Worm (Caenorhabditis elegans): ENCODE measurements around the gene grd-8.
A peak's percentile ranks its signal among the peaks of the same experiment; 100 is the strongest.

grd-8 gene

ce11 chrV:7804801-7805163 is 37.5 kb upstream of the grd-8 start, which contains the start of gene xpo-1:
xpo-1 (plus strand) TSS chrV:7805064.
- TF ChIP-seq jun-1 (tag; optimal IDR thresholded peaks at IDR 0.05) (no peak), ama-1 (optimal IDR thresholded peaks at IDR 0.05) (no peak), nhr-28 (tag; optimal IDR thresholded peaks at IDR 0.05) (no peak), nhr-12 (tag; optimal IDR thresholded peaks at IDR 0.05) (no peak), nhr-76 (tag; optimal IDR thresholded peaks at IDR 0.05) (no peak), ZK546.5 (tag; optimal IDR thresholded peaks at IDR 0.05) (no peak), pha-4 (tag; optimal IDR thresholded peaks at IDR 0.05) (no peak), unc-39 (tag; optimal IDR thresholded peaks at IDR 0.05) (no peak), elt-2 (tag; optimal IDR thresholded peaks at IDR 0.05) (no peak), fkh-10 (GFP tag; optimal IDR thresholded peaks at IDR 0.05) (no peak), unc-62 (GFP tag; optimal IDR thresholded peaks at IDR 0.05) (no peak), tbx-2 (tag; optimal IDR thresholded peaks at IDR 0.05) (no peak), ztf-4 (tag; optimal IDR thresholded peaks at IDR 0.05) (no peak), nhr-11 (tag; optimal IDR thresholded peaks at IDR 0.05) (no peak), nhr-67 (tag; optimal IDR thresholded peaks at IDR 0.05) (no peak), nhr-43 (tag; optimal IDR thresholded peaks at IDR 0.05; ENCODE audit: poor library complexity, severe bottlenecking) (no peak), sea-2 (GFP tag; optimal IDR thresholded peaks at IDR 0.05) (no peak), ceh-9 (tag; optimal IDR thresholded peaks at IDR 0.05) (no peak), snpc-4 (tag; optimal IDR thresholded peaks at IDR 0.05) (no peak)

ce11 chrV:7806629-7807028 is 35.7 kb upstream of the grd-8 start:
- TF ChIP-seq unc-62 (GFP tag; optimal IDR thresholded peaks at IDR 0.05): no peak
- peak; percentile 22 for TF ChIP-seq ama-1 (optimal IDR thresholded peaks at IDR 0.05)

- TF ChIP-seq ztf-11 (tag; optimal IDR thresholded peaks at IDR 0.05) (no peak), ceh-28 (tag; optimal IDR thresholded peaks at IDR 0.05) (no peak), fkh-2 (tag; optimal IDR thresholded peaks at IDR 0.05) (no peak), nhr-23 (tag; optimal IDR thresholded peaks at IDR 0.05) (no peak), nhr-12 (tag; optimal IDR thresholded peaks at IDR 0.05) (no peak), pqm-1 (tag; optimal IDR thresholded peaks at IDR 0.05) (no peak), daf-12 (tag; optimal IDR thresholded peaks at IDR 0.05) (no peak)
These were observed 33.9 kb upstream of the grd-8 start for ce11 chrV:7808444-7808843.

ce11 chrV:7809320-7810256 is 32.7 kb upstream of the grd-8 start, which contains the start of gene ZK742.3:
ZK742.3 (minus strand) TSS chrV:7809912.
- TF ChIP-seq aly-2 (tag; optimal IDR thresholded peaks at IDR 0.05) (no peak), mdl-1 (tag; optimal IDR thresholded peaks at IDR 0.05) (no peak), nhr-11 (tag; optimal IDR thresholded peaks at IDR 0.05) (no peak), pqm-1 (tag; optimal IDR thresholded peaks at IDR 0.05) (peak; percentile 57), elt-2 (tag; optimal IDR thresholded peaks at IDR 0.05) (peak; percentile 59), pha-4 (tag; optimal IDR thresholded peaks at IDR 0.05) (peak; percentile 31), egl-27 (tag; optimal IDR thresholded peaks at IDR 0.05) (no peak)

- TF ChIP-seq egl-5 (tag; optimal IDR thresholded peaks at IDR 0.05): no peak
- no peak for TF ChIP-seq ztf-4 (tag; optimal IDR thresholded peaks at IDR 0.05)
- TF ChIP-seq nhr-25 (tag; optimal IDR thresholded peaks at IDR 0.05): no peak
- TF ChIP-seq nhr-23 (tag; optimal IDR thresholded peaks at IDR 0.05): no peak
- TF ChIP-seq ztf-11 (tag; optimal IDR thresholded peaks at IDR 0.05): no peak
- TF ChIP-seq jun-1 (tag; optimal IDR thresholded peaks at IDR 0.05): no peak
- TF ChIP-seq mdl-1 (tag; optimal IDR thresholded peaks at IDR 0.05): no peak
- TF ChIP-seq nhr-76 (tag; optimal IDR thresholded peaks at IDR 0.05): no peak
- no peak for TF ChIP-seq ceh-82 (tag; optimal IDR thresholded peaks at IDR 0.05)
- no peak for TF ChIP-seq tbx-2 (tag; optimal IDR thresholded peaks at IDR 0.05)
These were observed 31.7 kb upstream of the grd-8 start for ce11 chrV:7810591-7810990.

- no peak for TF ChIP-seq zag-1 (tag; optimal IDR thresholded peaks at IDR 0.05)
- TF ChIP-seq pha-4 (tag; optimal IDR thresholded peaks at IDR 0.05): peak; percentile 55
- no peak for TF ChIP-seq egl-5 (tag; optimal IDR thresholded peaks at IDR 0.05)
These were observed 30.6 kb upstream of the grd-8 start, which contains the start of gene ZK742.4 for ce11 chrV:7811758-7812157. ZK742.4 (minus strand) TSS chrV:7811792.
